Fruit fly (Drosophila melanogaster): ENCODE measurements around the gene CG8260.

Gene CG8260

DNA sequence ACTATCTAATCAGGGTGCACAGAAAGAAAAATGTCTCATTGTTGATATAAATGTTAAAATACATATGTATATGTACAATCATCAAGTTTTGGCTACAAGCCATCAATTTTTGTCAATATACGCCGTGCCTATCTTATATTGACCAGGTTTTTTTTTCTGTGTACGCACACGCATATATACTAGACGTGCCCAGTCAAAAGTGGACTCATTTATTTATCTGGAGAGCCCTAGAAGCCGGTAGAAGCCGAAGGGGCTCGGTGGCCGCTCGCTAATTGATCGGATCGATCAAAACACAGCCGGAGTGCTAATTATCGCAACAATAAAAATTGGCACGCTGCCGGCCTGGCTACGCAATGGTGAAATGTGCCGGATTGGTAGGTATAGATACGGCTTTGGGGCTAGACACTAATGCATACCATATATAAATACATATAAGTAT is 15.8 kb upstream of the CG8260 start (continued):
- TF ChIP-seq cwo (GFP tag; optimal IDR thresholded peaks at IDR 0.05) (peak; percentile 84), Lhr (GFP tag; optimal IDR thresholded peaks at IDR 0.05) (no peak), NFAT (GFP tag; IDR thresholded peaks at IDR 0.05) (peak; percentile 72), crol (GFP tag; IDR thresholded peaks at IDR 0.05) (no peak), CG9437 (GFP tag; optimal IDR thresholded peaks at IDR 0.05) (no peak), CG32767 (GFP tag; IDR thresholded peaks at IDR 0.05) (no peak), gro (GFP tag; optimal IDR thresholded peaks at IDR 0.05) (peak; percentile 87), danr (GFP tag; IDR thresholded peaks at IDR 0.05) (no peak), CG18262 (tag; optimal IDR thresholded peaks at IDR 0.05) (peak; percentile 53), CG18764 (GFP tag; optimal IDR thresholded peaks at IDR 0.05) (peak; percentile 45), Lim3 (GFP tag; IDR thresholded peaks at IDR 0.05) (no peak), run (tag; optimal IDR thresholded peaks at IDR 0.05) (no peak), CG16779 (GFP tag; IDR thresholded peaks at IDR 0.05) (peak; percentile 78; the same call in 1 of the 2 replicates), PHDP (tag; optimal IDR thresholded peaks at IDR 0.05) (peak; percentile 77), Max (GFP tag; optimal IDR thresholded peaks at IDR 0.05) (peak; percentile 20), CG3065 (GFP tag; optimal IDR thresholded peaks at IDR 0.05) (no peak), Myb (GFP tag; optimal IDR thresholded peaks at IDR 0.05) (peak; percentile 16), CG6175 (GFP tag; IDR thresholded peaks at IDR 0.05) (peak; percentile 67; the same call in 2 of the 3 replicates), CG10959 (GFP tag; IDR thresholded peaks at IDR 0.05) (peak; percentile 46; the same call in 1 of the 2 replicates), CG17361 (GFP tag; IDR thresholded peaks at IDR 0.05) (peak; percentile 59), usp (GFP tag; optimal IDR thresholded peaks at IDR 0.05) (no peak), caup (GFP tag; optimal IDR thresholded peaks at IDR 0.05; ENCODE audit: severe bottlenecking) (peak; percentile 81), CG8089 (GFP tag; optimal IDR thresholded peaks at IDR 0.05) (no peak), ranshi (GFP tag; IDR thresholded peaks at IDR 0.05) (peak; percentile 78), CG17385 (GFP tag; optimal IDR thresholded peaks at IDR 0.05) (peak; percentile 68), CG2120 (GFP tag; optimal IDR thresholded peaks at IDR 0.05) (peak; percentile 91), lilli (GFP tag; optimal IDR thresholded peaks at IDR 0.05) (peak; percentile 85), HLH3B (GFP tag; IDR thresholded peaks at IDR 0.05) (peak; percentile 68), tgo (GFP tag; IDR thresholded peaks at IDR 0.05) (peak; percentile 72), CG10147 (GFP tag; optimal IDR thresholded peaks at IDR 0.05) (peak; percentile 70), D19A (tag; optimal IDR thresholded peaks at IDR 0.05) (peak; percentile 37), nmo (GFP tag; optimal IDR thresholded peaks at IDR 0.05) (peak; percentile 53), CG8388 (GFP tag; optimal IDR thresholded peaks at IDR 0.05) (peak; percentile 50), bbx (GFP tag; IDR thresholded peaks at IDR 0.05; ENCODE audit: partially characterized antibody) (no peak), jumu (GFP tag; optimal IDR thresholded peaks at IDR 0.05) (peak; percentile 44), CG6689 (GFP tag; IDR thresholded peaks at IDR 0.05) (peak; percentile 60), lab (GFP tag; optimal IDR thresholded peaks at IDR 0.05) (peak; percentile 90), unpg (GFP tag; optimal IDR thresholded peaks at IDR 0.05) (peak; percentile 77), CG1024 (GFP tag; IDR thresholded peaks at IDR 0.05) (0 out of 2 replicates have a peak, but pooled peaks have one; percentile 42), zf30C (GFP tag; optimal IDR thresholded peaks at IDR 0.05) (peak; percentile 90), ham (GFP tag; IDR thresholded peaks at IDR 0.05) (peak; percentile 38; the same call in 1 of the 2 replicates), Bgb (GFP tag; IDR thresholded peaks at IDR 0.05; ENCODE audit: partially characterized antibody) (no peak), CkIIα-i1 (GFP tag; IDR thresholded peaks at IDR 0.05) (no peak), hb (GFP tag; IDR thresholded peaks at IDR 0.05; ENCODE audit: partially characterized antibody) (no peak), fd64A (GFP tag; optimal IDR thresholded peaks at IDR 0.05) (no peak), CG11247 (GFP tag; IDR thresholded peaks at IDR 0.05) (peak; percentile 64), Ets97D (GFP tag; optimal IDR thresholded peaks at IDR 0.05) (no peak), maf-S (GFP tag; optimal IDR thresholded peaks at IDR 0.05) (peak; percentile 44), stc (GFP tag; IDR thresholded peaks at IDR 0.05) (peak; percentile 78), gcm (GFP tag; optimal IDR thresholded peaks at IDR 0.05) (peak; percentile 45), CG14710 (tag; optimal IDR thresholded peaks at IDR 0.05) (peak; percentile 3)
